Fruit fly (Drosophila melanogaster): ENCODE results near the gene bard.
A peak's percentile ranks its signal among the peaks of the same experiment; 100 is the strongest.

Gene bard

dm6 chr3R:18088238-18088637, 7.4 kb downstream of the bard start:
- TF ChIP-seq Crg-1 (GFP tag; optimal IDR thresholded peaks at IDR 0.05) (no peak), CG7045 (GFP tag; optimal IDR thresholded peaks at IDR 0.05) (no peak), Clk (GFP tag; optimal IDR thresholded peaks at IDR 0.05) (no peak), cic (GFP tag; optimal IDR thresholded peaks at IDR 0.05) (no peak), bab1 (GFP tag; optimal IDR thresholded peaks at IDR 0.05) (no peak), pad (GFP tag; optimal IDR thresholded peaks at IDR 0.05) (no peak)

DNA sequence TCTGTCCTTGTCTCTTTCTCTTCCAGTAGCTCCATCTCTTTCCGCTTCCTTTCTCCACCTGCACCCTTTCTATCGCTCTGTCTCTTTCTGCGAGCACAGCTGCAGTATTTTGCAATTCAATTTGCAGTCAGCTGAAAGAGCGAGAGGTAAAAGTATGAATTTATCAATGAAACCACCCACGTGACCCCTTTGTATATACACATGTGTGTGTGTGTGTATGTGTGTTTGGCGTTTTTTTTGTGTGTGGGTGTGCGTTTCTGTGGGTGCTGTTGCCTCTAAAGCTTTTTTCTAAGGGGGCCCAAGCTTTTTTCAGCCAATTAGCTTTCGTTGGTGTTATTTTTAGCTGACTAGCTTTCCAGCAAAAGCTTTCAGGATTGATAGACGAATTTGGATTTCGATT, 8.6 kb downstream of the bard start:
- TF ChIP-seq Crg-1 (GFP tag; optimal IDR thresholded peaks at IDR 0.05): no peak
- peak; percentile 62 for TF ChIP-seq pad (GFP tag; optimal IDR thresholded peaks at IDR 0.05)
- TF ChIP-seq CG7101 (tag; optimal IDR thresholded peaks at IDR 0.05): no peak
- TF ChIP-seq bab1 (GFP tag; optimal IDR thresholded peaks at IDR 0.05): no peak
- no peak for TF ChIP-seq Mnt (GFP tag; optimal IDR thresholded peaks at IDR 0.05)
- no peak for TF ChIP-seq CG11617 (GFP tag; optimal IDR thresholded peaks at IDR 0.05)
- TF ChIP-seq cic (GFP tag; optimal IDR thresholded peaks at IDR 0.05): no peak
- TF ChIP-seq Hr96 (GFP tag; optimal IDR thresholded peaks at IDR 0.05): no peak

- TF ChIP-seq tj (GFP tag; optimal IDR thresholded peaks at IDR 0.05) (no peak), CG14711 (tag; optimal IDR thresholded peaks at IDR 0.05) (no peak), toe (GFP tag; optimal IDR thresholded peaks at IDR 0.05) (peak; percentile 25), kay (GFP tag; ENCODE audit: borderline replicate concordance) (peak; percentile 16)
Observed at dm6 chr3R:18090014-18090853, 9.4 kb downstream of the bard start, which contains the start of gene sr. TSS of gene sr (plus strand) at chr3R:18090803.

DNA sequence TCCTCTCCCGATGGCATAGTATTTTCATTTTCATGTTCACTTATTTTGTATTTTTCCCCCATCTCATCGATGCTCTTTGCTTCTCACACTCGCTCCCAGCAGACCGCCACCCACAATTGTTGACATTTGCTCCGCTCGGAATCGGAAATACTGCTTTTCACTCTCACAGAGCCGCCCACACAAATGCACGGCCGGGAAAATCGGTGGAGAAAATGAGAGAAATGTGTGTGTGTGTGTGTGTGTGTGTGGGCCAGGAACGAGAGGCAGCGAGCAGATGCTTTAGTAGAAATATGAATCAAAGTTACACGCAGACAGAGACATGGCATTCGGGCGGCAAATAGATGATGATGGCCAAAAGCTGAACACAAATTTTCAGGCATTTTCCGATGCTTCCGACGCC, 13.8 kb downstream of the bard start:
- TF ChIP-seq tj (GFP tag; optimal IDR thresholded peaks at IDR 0.05): no peak
- no peak for TF ChIP-seq cnc (optimal IDR thresholded peaks at IDR 0.05)
- no peak for TF ChIP-seq CG33017 (tag; optimal IDR thresholded peaks at IDR 0.05)
- TF ChIP-seq Mnt (GFP tag; optimal IDR thresholded peaks at IDR 0.05): no peak
- TF ChIP-seq CG12768 (GFP tag; optimal IDR thresholded peaks at IDR 0.05): no peak
- no peak for TF ChIP-seq CG7045 (GFP tag; optimal IDR thresholded peaks at IDR 0.05)
- no peak for TF ChIP-seq Crg-1 (GFP tag; optimal IDR thresholded peaks at IDR 0.05)
- TF ChIP-seq CG7101 (tag; optimal IDR thresholded peaks at IDR 0.05): no peak
- no peak for TF ChIP-seq Hr96 (GFP tag; optimal IDR thresholded peaks at IDR 0.05)
- TF ChIP-seq pad (GFP tag; optimal IDR thresholded peaks at IDR 0.05): no peak
- TF ChIP-seq bab1 (GFP tag; optimal IDR thresholded peaks at IDR 0.05): no peak
- TF ChIP-seq CG11617 (GFP tag; optimal IDR thresholded peaks at IDR 0.05): no peak
- TF ChIP-seq CG5204 (GFP tag; optimal IDR thresholded peaks at IDR 0.05): no peak

- TF ChIP-seq CG7101 (tag; optimal IDR thresholded peaks at IDR 0.05): no peak
- no peak for TF ChIP-seq CG5204 (GFP tag; optimal IDR thresholded peaks at IDR 0.05)
- no peak for TF ChIP-seq ovo (GFP tag; optimal IDR thresholded peaks at IDR 0.05)
- no peak for TF ChIP-seq kay (GFP tag; ENCODE audit: borderline replicate concordance)
- no peak for TF ChIP-seq pad (GFP tag; optimal IDR thresholded peaks at IDR 0.05)
- TF ChIP-seq CG14711 (tag; optimal IDR thresholded peaks at IDR 0.05): no peak
- no peak for TF ChIP-seq tj (GFP tag; optimal IDR thresholded peaks at IDR 0.05)
- TF ChIP-seq cnc (optimal IDR thresholded peaks at IDR 0.05): no peak
- no peak for TF ChIP-seq CG33017 (tag; optimal IDR thresholded peaks at IDR 0.05)
- TF ChIP-seq CG11617 (GFP tag; optimal IDR thresholded peaks at IDR 0.05): no peak
- no peak for TF ChIP-seq CG1620 (GFP tag; optimal IDR thresholded peaks at IDR 0.05)
- no peak for TF ChIP-seq Crg-1 (GFP tag; optimal IDR thresholded peaks at IDR 0.05)
- TF ChIP-seq CG7045 (GFP tag; optimal IDR thresholded peaks at IDR 0.05): no peak
- no peak for TF ChIP-seq toe (GFP tag; optimal IDR thresholded peaks at IDR 0.05)
Observed at dm6 chr3R:18097531-18097930, 16.7 kb downstream of the bard start.

dm6 chr3R:18103196-18103809, 22.5 kb downstream of the bard start:
- TF ChIP-seq Hr96 (GFP tag; optimal IDR thresholded peaks at IDR 0.05) (no peak), pad (GFP tag; optimal IDR thresholded peaks at IDR 0.05) (no peak), Crg-1 (GFP tag; optimal IDR thresholded peaks at IDR 0.05) (no peak), CG14711 (tag; optimal IDR thresholded peaks at IDR 0.05) (no peak), CG7045 (GFP tag; optimal IDR thresholded peaks at IDR 0.05) (no peak), tj (GFP tag; optimal IDR thresholded peaks at IDR 0.05) (no peak), ovo (GFP tag; optimal IDR thresholded peaks at IDR 0.05) (no peak), CG5204 (GFP tag; optimal IDR thresholded peaks at IDR 0.05) (no peak), CG1620 (GFP tag; optimal IDR thresholded peaks at IDR 0.05) (no peak), CG7101 (tag; optimal IDR thresholded peaks at IDR 0.05) (no peak), cic (GFP tag; optimal IDR thresholded peaks at IDR 0.05) (no peak), toe (GFP tag; optimal IDR thresholded peaks at IDR 0.05) (no peak), Mnt (GFP tag; optimal IDR thresholded peaks at IDR 0.05) (no peak), Clk (GFP tag; optimal IDR thresholded peaks at IDR 0.05) (no peak)

All from whole organism, adult.